Worm (Caenorhabditis elegans) whole organism, late embryonic: ENCODE measurements around the gene K07C11.10.

ENCODE experiments used
- T23F11.4 ChIP-seq: fragments of 200-800 bp; sonication (Bioruptor generic); optimal IDR thresholded peaks from 2 replicates; lab custom pipeline; 2018; ENCODE audit warnings: mild to moderate bottlenecking, missing genetic modification characterization, missing compliant biosample characterization
- rnt-1 ChIP-seq: sonication (generic microtip); optimal IDR thresholded peaks from 2 replicates; lab custom pipeline; 2016; ENCODE audit warnings: missing genetic modification characterization, missing compliant biosample characterization

ce11 chrV:8267275-8267674 is 40.6 kb upstream of the K07C11.10 start:
- TF ChIP-seq T23F11.4 (GFP tag; lab: Kevin White, UChicago) (no peak), rnt-1 (tag; lab: Kevin White, UChicago) (no peak)
